Fruit fly (Drosophila melanogaster) whole organism, wandering third instar larva: ENCODE results near the gene CG18754.

Source experiments
- Myc ChIP-seq: fragments of >200 bp; optimal IDR thresholded peaks from 2 replicates; lab custom pipeline; 2017
- fru ChIP-seq: fragments of 200-800 bp; sonication (Bioruptor generic); optimal IDR thresholded peaks from 3 replicates; lab custom pipeline; 2016; ENCODE audit warnings: missing biosample characterization, mild to moderate bottlenecking, missing genetic modification characterization
- pan ChIP-seq: fragments of >200 bp; optimal IDR thresholded peaks from 2 replicates; lab custom pipeline; 2017
- rgr ChIP-seq: fragments of 200-800 bp; sonication (Bioruptor generic); optimal IDR thresholded peaks from 3 replicates; lab custom pipeline; 2016; ENCODE audit warnings: missing biosample characterization, mild to moderate bottlenecking, missing genetic modification characterization

- TF ChIP-seq Myc (lab: Kevin White, UChicago) (no peak), pan (no peak), fru (GFP tag; lab: Kevin White, UChicago) (no peak), rgr (GFP tag; lab: Kevin White, UChicago) (no peak)
Observed at dm6 chr3R:23730472-23730801, 46.6 kb downstream of the CG18754 start.
